Worm (Caenorhabditis elegans) whole organism, L4/young adult: ENCODE data around the gene ced-8.
"Not testable (repeated sequence)": the region's sequence is repeated elsewhere in the genome, so short reads cannot be mapped to it uniquely, and the experiment has no call there.

ENCODE experiments used
- W03F9.2 ChIP-seq: fragments of 150-350 bp; optimal IDR thresholded peaks from 2 replicates; lab custom pipeline; 2014; ENCODE audit warnings: missing biosample characterization, missing genetic modification characterization
- dao-5 ChIP-seq: sonication (generic microtip); optimal IDR thresholded peaks from 2 replicates; lab custom pipeline; 2016; ENCODE audit warnings: missing genotype, missing genetic modification characterization, moderate library complexity, missing compliant biosample characterization
- him-1 ChIP-seq: sonication (generic microtip); optimal IDR thresholded peaks from 2 replicates; lab custom pipeline; 2016; ENCODE audit warnings: missing genotype, missing genetic modification reagents, missing genetic modification characterization, missing compliant biosample characterization

The ced-8 gene

DNA sequence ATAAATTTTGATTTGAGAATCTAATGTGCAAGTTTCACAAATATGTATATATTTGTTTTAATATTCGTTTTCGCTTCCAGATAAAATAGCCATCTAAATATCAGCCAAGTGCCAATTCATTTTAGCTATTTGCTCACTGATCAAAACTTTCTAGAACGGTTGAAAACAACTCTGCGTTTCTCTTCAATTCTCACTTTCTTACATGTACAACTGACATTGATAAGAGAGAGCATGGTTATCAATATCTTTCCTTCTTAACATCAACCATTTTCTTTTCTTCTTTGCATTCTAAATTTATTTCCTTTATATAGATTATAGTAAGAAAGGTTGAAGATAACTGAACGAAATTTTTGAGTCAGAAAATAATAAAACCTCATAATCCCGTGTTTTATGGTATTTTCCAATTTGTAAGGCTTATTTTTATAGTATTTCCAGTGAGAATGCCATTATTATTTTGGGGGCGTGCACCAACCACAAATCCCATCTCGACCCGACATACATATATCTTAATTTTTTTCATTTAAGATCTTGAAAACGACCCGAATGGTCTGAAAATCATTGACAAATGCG, 11.7 kb upstream of the ced-8 start, which contains the start of gene F08F1.3:
F08F1.3 (plus strand) TSS at position 520 of the 570 bp plus-strand sequence.
- TF ChIP-seq him-1 = no peak
- TF ChIP-seq W03F9.2 (tag; lab: Kevin White, UChicago) = no peak
- TF ChIP-seq dao-5 (tag; lab: Kevin White, UChicago) = no peak

DNA sequence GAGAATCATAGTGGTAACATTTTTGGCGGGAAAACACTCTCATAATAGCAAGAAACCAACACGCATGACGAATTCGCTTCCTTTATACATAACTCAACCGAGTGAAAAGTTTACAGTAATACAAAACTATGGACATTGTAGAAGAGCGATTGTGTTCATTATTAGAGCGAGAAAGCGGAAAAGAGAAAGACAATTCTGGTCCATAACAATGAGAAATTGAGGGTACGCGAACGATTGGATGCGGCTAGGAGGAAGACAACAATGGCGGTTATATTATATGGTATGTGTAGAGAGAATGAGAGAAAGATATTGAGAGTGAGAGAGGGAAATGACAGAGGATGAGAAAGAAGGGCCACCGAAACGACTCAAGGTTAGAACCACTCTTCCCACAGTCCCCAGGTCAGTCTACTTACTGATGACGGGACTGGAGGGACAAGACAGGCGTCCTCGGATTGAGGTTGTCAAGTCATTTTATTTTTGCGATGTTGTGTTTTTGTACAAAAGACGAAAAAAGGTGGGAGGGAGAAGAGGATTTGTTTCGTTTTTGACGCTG, 9.5 kb upstream of the ced-8 start:
- no peak for TF ChIP-seq W03F9.2 (tag; lab: Kevin White, UChicago)
- TF ChIP-seq him-1 = no peak
- TF ChIP-seq dao-5 (tag; lab: Kevin White, UChicago) = no peak

DNA sequence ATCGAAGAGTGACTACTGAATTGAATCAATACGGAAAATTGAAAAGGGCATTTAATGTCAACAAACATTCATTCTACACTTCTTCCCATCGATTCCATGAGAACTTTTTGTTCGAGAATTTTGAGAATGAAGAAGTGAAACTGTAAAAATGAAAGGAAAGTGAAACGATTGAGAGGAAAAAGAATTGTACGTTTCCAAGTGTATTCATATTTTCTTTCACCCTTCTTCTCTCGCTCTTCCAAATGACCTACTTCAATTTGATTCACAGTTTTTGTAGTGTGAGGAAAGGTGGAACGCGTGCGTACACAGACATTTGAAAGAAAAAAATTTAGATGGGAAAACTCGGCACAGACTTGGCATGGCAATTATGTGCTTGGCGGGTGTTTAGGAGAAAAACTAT, 7.6 kb upstream of the ced-8 start:
- no peak for TF ChIP-seq dao-5 (tag; lab: Kevin White, UChicago)
- TF ChIP-seq him-1 = no peak
- TF ChIP-seq W03F9.2 (tag; lab: Kevin White, UChicago) = no peak

DNA sequence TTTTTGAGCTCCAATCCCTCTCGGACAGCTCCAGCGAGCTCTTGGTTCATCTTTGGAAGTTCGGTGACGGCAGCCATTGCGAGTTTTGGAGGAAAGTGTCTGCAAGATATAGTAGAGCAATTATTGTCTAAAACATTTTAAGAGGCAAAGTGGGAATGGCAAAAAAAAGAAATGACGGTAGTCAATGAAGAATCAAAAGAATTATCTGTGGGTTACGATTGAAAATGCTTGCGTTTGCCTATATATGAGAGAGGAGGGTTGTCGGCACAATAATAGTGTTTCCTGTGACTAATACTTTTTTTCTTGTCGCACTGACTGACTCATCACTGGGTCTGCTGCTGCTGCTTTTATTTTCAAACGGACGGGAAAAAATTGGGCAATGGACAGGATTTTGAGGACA, 6.9 kb upstream of the ced-8 start, which contains the start of gene tth-1:
tth-1 (minus strand) TSS at position 101 of the 400 bp plus-strand sequence.
- no peak for TF ChIP-seq W03F9.2 (tag; lab: Kevin White, UChicago)
- TF ChIP-seq dao-5 (tag; lab: Kevin White, UChicago) = no peak
- TF ChIP-seq him-1 = no peak

DNA sequence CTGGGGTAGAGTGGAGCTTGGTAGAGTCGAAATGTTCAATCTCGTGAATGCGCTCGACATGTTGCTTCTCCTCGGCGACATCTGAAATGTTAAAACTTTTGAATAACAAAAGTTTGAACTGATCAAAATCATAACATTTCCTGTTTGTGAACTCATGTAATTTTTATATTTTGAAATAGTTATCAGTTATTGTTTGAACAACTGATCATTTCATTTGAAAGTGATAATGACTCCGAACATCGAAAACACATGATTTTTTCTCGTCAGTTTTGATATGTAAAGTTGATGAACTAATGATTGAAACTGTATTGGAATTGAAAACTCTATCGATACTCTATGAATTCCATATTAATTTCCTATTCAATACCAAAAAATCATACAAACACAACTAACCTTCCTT, 6.5 kb upstream of the ced-8 start:
- TF ChIP-seq dao-5 (tag; lab: Kevin White, UChicago) (no peak), him-1 (no peak), W03F9.2 (tag; lab: Kevin White, UChicago) (no peak)

DNA sequence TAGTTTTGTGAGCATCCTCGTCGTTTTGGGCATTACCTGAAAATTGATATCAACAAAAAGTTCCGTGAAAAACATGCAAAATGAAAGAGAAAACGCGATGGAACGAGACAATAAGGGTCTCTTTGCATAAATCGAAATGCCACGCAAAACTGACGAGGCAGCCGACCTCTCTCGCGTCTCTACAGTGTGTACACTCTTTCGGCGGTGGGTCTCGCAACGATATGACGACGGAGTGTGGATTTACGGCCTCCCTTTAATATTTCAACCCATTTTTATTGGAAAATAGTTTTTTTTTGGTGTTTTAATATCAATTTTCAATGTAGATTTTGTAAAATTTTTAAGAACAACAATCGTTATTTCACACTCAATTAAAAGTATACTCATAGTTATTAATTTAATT, 5.3 kb upstream of the ced-8 start, which contains the start of gene tag-123:
tag-123 (minus strand) TSS at position 36 of the 400 bp plus-strand sequence.
- TF ChIP-seq dao-5 (tag; lab: Kevin White, UChicago) = no peak
- no peak for TF ChIP-seq him-1
- TF ChIP-seq W03F9.2 (tag; lab: Kevin White, UChicago) = no peak

DNA sequence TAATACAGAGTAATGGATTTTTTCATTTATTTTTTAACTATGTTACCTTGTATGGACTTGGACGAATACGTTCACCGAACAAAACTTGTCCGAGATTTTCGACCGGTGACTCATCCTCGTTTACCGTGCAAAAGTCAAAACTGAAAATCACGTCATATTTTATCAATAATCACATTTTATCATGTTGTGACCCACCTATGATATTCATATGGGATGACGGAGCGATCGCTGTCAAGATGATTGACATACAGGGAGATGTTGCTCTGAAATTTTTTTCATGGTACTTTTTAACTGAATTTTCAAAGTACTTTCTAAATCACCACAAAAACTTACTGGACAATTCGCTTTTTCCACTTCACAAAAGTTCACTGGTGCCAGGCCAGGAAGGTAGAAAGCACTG, 4.9 kb upstream of the ced-8 start:
- TF ChIP-seq him-1 (no peak), W03F9.2 (tag; lab: Kevin White, UChicago) (no peak), dao-5 (tag; lab: Kevin White, UChicago) (no peak)

DNA sequence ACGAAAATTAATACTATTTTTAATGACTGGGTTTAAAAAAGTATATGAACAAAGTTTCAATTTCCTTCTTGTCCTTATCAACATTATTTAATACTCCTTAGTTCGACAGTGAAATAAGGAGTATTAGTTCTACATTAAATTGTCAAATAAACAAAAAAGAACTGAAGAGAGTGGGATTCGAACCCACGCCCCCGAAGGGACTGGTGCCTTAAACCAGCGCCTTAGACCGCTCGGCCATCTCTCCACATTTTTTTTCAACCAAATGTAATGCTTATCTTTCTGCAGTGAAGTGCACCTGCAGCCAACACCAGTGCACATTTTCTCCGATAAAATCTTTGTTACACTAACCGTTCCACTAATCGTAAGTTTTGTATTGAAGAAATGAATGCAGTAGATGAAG, 2.5 kb upstream of the ced-8 start:
- TF ChIP-seq dao-5 (tag; lab: Kevin White, UChicago) = no peak
- TF ChIP-seq W03F9.2 (tag; lab: Kevin White, UChicago) = no peak
- TF ChIP-seq him-1 = no peak

DNA sequence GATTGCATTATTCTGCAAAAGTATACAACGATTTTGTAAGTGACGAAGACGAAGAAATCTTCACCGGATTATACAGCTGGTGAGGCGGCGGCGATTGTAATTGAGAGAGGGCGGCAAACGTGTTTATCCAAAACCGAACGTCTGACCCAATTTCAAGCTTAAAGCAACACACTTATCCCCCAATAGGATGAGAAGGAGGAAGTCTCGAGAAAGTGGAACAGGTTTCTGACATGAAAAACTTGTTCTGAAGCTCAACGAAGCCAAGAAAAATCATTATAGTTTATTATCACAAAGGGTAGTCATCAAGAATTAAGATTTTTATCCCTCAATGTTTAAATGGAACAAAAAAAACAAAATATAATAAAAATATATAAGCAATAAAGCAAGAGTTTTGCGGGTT, 1.7 kb upstream of the ced-8 start, which contains the start of gene spp-13:
spp-13 (minus strand) TSS at position 143 of the 400 bp plus-strand sequence.
- no peak for TF ChIP-seq him-1
- TF ChIP-seq dao-5 (tag; lab: Kevin White, UChicago) = no peak
- TF ChIP-seq W03F9.2 (tag; lab: Kevin White, UChicago) = no peak

DNA sequence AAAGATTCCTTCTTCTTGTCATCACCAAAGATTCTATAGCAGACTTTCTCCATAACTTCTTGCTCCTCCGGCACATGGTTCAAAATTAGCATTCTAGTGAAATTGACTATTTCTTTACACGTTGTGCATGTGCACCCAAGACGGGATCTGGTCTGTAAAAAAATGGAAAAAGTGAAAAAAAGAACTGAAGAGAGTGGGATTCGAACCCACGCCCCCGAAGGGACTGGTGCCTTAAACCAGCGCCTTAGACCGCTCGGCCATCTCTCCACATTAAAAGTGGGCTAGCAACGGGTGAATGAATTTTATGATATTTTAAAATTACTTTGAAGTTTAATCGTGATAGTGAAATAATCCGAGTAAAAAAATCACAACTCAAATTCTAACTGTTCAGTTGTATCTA, 1.0 kb upstream of the ced-8 start:
- TF ChIP-seq him-1 (no peak), dao-5 (tag; lab: Kevin White, UChicago) (no peak), W03F9.2 (tag; lab: Kevin White, UChicago) (no peak)

DNA sequence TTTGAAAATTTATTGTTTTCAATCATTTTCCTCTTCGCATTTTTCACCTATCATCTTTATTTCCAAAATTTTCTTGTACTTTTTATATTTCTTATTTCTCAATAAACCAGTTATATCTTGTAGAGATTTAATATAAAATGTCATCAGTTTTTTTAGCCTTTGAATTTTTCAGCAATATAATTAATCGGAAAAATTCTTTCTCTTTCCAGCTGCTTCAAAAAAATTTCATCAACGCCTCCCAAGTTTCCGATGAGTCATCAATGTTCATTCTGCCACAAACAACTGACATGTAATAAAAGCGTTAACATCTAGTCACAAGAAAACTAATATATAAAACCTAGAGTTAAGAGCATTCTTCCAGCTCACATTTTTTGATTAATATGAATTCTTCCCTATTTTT, 3.6 kb downstream of the ced-8 start, which contains the start of gene F08F1.4:
F08F1.4 (plus strand) TSS at position 301 of the 400 bp plus-strand sequence.
- no peak for TF ChIP-seq dao-5 (tag; lab: Kevin White, UChicago)
- no peak for TF ChIP-seq him-1
- TF ChIP-seq W03F9.2 (tag; lab: Kevin White, UChicago) = no peak

DNA sequence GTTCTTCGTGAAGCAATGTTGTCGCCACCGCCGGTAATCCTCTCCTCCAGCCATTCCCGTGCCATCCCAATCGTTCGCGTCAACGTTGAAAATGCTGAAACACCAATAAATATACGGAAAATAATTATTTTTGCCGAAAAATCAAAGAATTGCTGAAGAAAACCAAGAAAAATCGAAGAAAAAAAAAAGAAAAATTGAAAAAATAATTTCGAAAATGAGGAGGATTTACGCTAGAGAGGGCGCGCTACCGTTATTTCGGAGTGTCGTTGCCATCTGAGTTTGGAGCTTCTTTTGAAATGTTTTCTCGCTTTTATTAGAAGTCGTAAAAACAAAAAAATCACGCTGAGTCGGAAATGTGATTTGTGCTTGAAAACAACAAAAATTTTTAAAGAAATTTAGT, 6.0 kb downstream of the ced-8 start, which contains the start of gene F08F1.9:
F08F1.9 (minus strand) TSS at position 101 of the 400 bp plus-strand sequence.
- not testable (repeated sequence) for TF ChIP-seq dao-5 (tag; lab: Kevin White, UChicago); W03F9.2 (tag; lab: Kevin White, UChicago); him-1

DNA sequence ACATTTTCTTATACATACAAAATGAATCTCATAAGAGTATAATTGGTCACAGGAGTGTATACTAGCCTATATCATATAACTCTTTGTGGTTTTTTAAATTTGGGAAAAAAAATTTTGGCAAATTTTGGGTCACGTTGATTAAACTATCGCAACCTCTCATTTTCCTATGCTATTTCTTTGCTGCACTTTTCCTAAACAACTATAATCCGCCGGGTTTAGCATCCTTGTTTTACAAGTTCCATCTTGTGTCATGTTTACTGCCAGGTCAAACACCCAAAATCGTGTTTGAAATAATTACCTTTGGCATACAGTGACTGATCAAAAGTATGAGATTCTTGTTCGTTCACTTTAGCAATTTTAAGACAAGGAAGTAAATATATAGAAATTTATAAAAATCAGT, 8.5 kb downstream of the ced-8 start, which contains the start of gene sulp-3:
sulp-3 (minus strand) TSS at position 101 of the 400 bp plus-strand sequence.
- TF ChIP-seq dao-5 (tag; lab: Kevin White, UChicago) = no peak
- TF ChIP-seq him-1 = no peak
- no peak for TF ChIP-seq W03F9.2 (tag; lab: Kevin White, UChicago)

DNA sequence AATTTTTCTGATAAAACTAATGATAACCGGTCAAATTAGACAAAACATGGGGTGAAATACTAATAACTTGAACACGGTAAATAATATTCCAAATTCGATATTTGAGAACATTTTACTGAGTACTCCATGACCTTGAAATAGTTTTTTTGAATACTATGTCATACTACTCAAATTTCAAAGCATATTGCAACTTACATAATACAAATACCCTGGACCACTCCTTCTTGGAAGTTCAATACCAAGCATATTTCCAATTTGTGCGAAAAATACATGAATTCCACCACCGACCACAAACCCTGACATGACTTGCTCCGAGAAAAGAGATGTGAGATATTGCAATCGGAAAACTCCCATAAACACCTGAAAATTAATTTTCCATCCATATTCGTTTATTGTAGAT, 9.9 kb downstream of the ced-8 start:
- TF ChIP-seq W03F9.2 (tag; lab: Kevin White, UChicago) (no peak), him-1 (no peak), dao-5 (tag; lab: Kevin White, UChicago) (no peak)
